Fruit fly (Drosophila melanogaster): ENCODE data around the gene nht.

Gene nht

DNA sequence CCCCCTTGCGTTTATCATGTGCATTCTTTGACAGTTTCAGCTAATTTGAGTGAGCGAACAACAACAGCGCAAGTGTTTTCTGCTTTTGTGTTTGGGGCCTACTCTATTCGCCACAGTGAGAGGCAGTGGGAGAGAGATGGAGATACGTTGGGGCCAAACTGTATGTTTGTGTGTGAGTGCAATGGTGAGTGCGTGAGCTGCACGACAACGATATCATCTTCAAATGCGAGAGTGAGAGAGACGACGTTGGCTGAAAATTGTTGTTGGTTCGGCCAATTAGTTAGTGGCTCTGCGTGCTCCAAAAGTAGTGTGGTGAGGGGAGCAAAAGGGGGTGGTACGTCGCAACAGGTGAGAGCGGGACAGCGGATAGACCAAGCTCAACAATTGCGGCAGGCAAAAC is 20.9 kb upstream of the nht start (continued):
- TF ChIP-seq Ptx1 (GFP tag; IDR thresholded peaks at IDR 0.05) = no peak
- TF ChIP-seq Scr (GFP tag; IDR thresholded peaks at IDR 0.05; ENCODE audit: partially characterized antibody) = no peak
- TF ChIP-seq CG13287 (GFP tag; IDR thresholded peaks at IDR 0.05; ENCODE audit: partially characterized antibody) = no peak
- TF ChIP-seq wek (GFP tag; optimal IDR thresholded peaks at IDR 0.05) = no peak
- no peak for TF ChIP-seq luna (GFP tag; optimal IDR thresholded peaks at IDR 0.05)
- no peak for TF ChIP-seq CG11093 (GFP tag; IDR thresholded peaks at IDR 0.05)
- no peak for TF ChIP-seq ac (GFP tag; optimal IDR thresholded peaks at IDR 0.05)
- peak; percentile 96 for TF ChIP-seq CG8478 (optimal IDR thresholded peaks at IDR 0.05)
- TF ChIP-seq Deaf1 (tag; optimal IDR thresholded peaks at IDR 0.05) = peak; percentile 73
- TF ChIP-seq CG6791 (GFP tag; IDR thresholded peaks at IDR 0.05; ENCODE audit: partially characterized antibody) = no peak
- no peak for TF ChIP-seq NC2α (GFP tag; optimal IDR thresholded peaks at IDR 0.05)
- peak; percentile 22; the same call in 1 of the 2 replicates for TF ChIP-seq CG4360 (GFP tag; IDR thresholded peaks at IDR 0.05)
- no peak for TF ChIP-seq Usf (GFP tag; optimal IDR thresholded peaks at IDR 0.05)
- no peak for TF ChIP-seq Atf3 (GFP tag; optimal IDR thresholded peaks at IDR 0.05)
- TF ChIP-seq Hr39 (optimal IDR thresholded peaks at IDR 0.05) = no peak
- no peak for TF ChIP-seq CG12299 (tag; optimal IDR thresholded peaks at IDR 0.05)
- TF ChIP-seq CG16813 (GFP tag; IDR thresholded peaks at IDR 0.05; ENCODE audit: partially characterized antibody) = no peak
- TF ChIP-seq CG2678 (tag; optimal IDR thresholded peaks at IDR 0.05) = no peak
- no peak for TF ChIP-seq CG13775 (GFP tag; optimal IDR thresholded peaks at IDR 0.05)
- 0 out of 2 replicates have a peak, but pooled peaks have one; percentile 20 for TF ChIP-seq ttk (GFP tag; IDR thresholded peaks at IDR 0.05)
- no peak for TF ChIP-seq CG11085 (GFP tag; IDR thresholded peaks at IDR 0.05)
- no peak for TF ChIP-seq ssp (GFP tag; IDR thresholded peaks at IDR 0.05)
- no peak for TF ChIP-seq Fer3 (tag; optimal IDR thresholded peaks at IDR 0.05)
- no peak for TF ChIP-seq stc (GFP tag; IDR thresholded peaks at IDR 0.05)
- TF ChIP-seq CG34224 (GFP tag; IDR thresholded peaks at IDR 0.05; ENCODE audit: partially characterized antibody) = no peak
- no peak for TF ChIP-seq zfh2 (GFP tag; optimal IDR thresholded peaks at IDR 0.05)
- peak; percentile 45; the same call in 1 of the 3 replicates for TF ChIP-seq CG34422 (GFP tag; IDR thresholded peaks at IDR 0.05)
- no peak for TF ChIP-seq Meics (GFP tag; optimal IDR thresholded peaks at IDR 0.05)
- no peak for TF ChIP-seq CG11398 (GFP tag; optimal IDR thresholded peaks at IDR 0.05)
- TF ChIP-seq Trl (optimal IDR thresholded peaks at IDR 0.05) = peak; percentile 33 to 38
- no peak for TF ChIP-seq Trl (GFP tag; optimal IDR thresholded peaks at IDR 0.05)
- no peak for TF ChIP-seq pho (GFP tag; optimal IDR thresholded peaks at IDR 0.05)
- no peak for TF ChIP-seq ci (GFP tag; IDR thresholded peaks at IDR 0.05)
- TF ChIP-seq CHES-1-like (GFP tag; optimal IDR thresholded peaks at IDR 0.05) = no peak
- TF ChIP-seq Dip2 (GFP tag; IDR thresholded peaks at IDR 0.05) = no peak
- no peak for TF ChIP-seq CG18599 (GFP tag; optimal IDR thresholded peaks at IDR 0.05)
- no peak for TF ChIP-seq CG10543 (GFP tag; optimal IDR thresholded peaks at IDR 0.05)
- TF ChIP-seq CG18619 (GFP tag; optimal IDR thresholded peaks at IDR 0.05) = no peak
- no peak for TF ChIP-seq Dp (GFP tag; optimal IDR thresholded peaks at IDR 0.05)
- no peak for TF ChIP-seq CG18262 (tag; optimal IDR thresholded peaks at IDR 0.05)
- no peak for TF ChIP-seq h (optimal IDR thresholded peaks at IDR 0.05)
- TF ChIP-seq lmd (GFP tag; IDR thresholded peaks at IDR 0.05) = no peak
- TF ChIP-seq sob (GFP tag; IDR thresholded peaks at IDR 0.05) = no peak
- TF ChIP-seq CG16779 (GFP tag; IDR thresholded peaks at IDR 0.05) = no peak
- TF ChIP-seq Vsx1 (GFP tag; optimal IDR thresholded peaks at IDR 0.05) = peak; percentile 84
- TF ChIP-seq Dip3 (GFP tag; optimal IDR thresholded peaks at IDR 0.05) = no peak
- TF ChIP-seq croc (GFP tag; conservative IDR thresholded peaks at IDR 0.05) = no peak
- TF ChIP-seq Taf1 (GFP tag; IDR thresholded peaks at IDR 0.05) = no peak
- TF ChIP-seq Xbp1 (GFP tag; optimal IDR thresholded peaks at IDR 0.05) = no peak
- no peak for TF ChIP-seq tin (GFP tag; optimal IDR thresholded peaks at IDR 0.05)
- TF ChIP-seq CG10321 (GFP tag; IDR thresholded peaks at IDR 0.05) = peak; percentile 88
- no peak for TF ChIP-seq HLH54F (GFP tag; optimal IDR thresholded peaks at IDR 0.05)
- no peak for TF ChIP-seq Ada2b (GFP tag; IDR thresholded peaks at IDR 0.05)
- TF ChIP-seq Xrp1 (GFP tag; IDR thresholded peaks at IDR 0.05) = no peak

All from whole organism, embryonic.